Fruit fly (Drosophila melanogaster): ENCODE data around the gene CG9175.
A peak's percentile ranks its signal among the peaks of the same experiment; 100 is the strongest.

Gene CG9175

DNA sequence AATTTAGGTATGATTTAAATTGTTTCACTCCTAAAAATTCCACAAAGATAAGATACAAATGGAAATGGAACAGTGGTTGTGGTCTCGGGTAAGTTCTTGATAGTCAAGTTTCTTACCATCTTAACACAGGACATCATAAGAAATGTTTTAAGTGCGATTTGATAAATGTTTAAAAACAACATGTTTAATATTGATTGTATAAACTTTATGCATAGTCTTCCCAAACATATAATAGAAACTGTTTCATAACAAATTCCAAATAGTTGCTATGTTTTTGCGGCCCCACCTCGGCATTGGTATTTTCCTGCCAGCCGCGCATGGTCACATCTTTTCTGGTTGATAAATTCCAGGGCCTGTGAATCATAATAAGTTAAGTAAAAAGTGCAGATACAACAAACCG is 26.0 kb upstream of the CG9175 start, which contains the start of gene Arpc4 (continued):
- no peak for TF ChIP-seq bowl (GFP tag; IDR thresholded peaks at IDR 0.05)
- no peak for TF ChIP-seq CkIIα-i1 (GFP tag; IDR thresholded peaks at IDR 0.05)
- no peak for TF ChIP-seq CG6765 (GFP tag; optimal IDR thresholded peaks at IDR 0.05)
- TF ChIP-seq CG5180 (GFP tag; optimal IDR thresholded peaks at IDR 0.05): no peak
- TF ChIP-seq CG1792 (GFP tag; optimal IDR thresholded peaks at IDR 0.05): no peak
- TF ChIP-seq CG13775 (GFP tag; optimal IDR thresholded peaks at IDR 0.05): peak; percentile 33
- TF ChIP-seq Mes4 (GFP tag; optimal IDR thresholded peaks at IDR 0.05): no peak
- TF ChIP-seq slbo (GFP tag; IDR thresholded peaks at IDR 0.05): peak; percentile 85
- TF ChIP-seq Doc2 (GFP tag; IDR thresholded peaks at IDR 0.05): no peak
- TF ChIP-seq Meics (GFP tag; optimal IDR thresholded peaks at IDR 0.05): no peak
- TF ChIP-seq her (GFP tag; optimal IDR thresholded peaks at IDR 0.05): peak; percentile 22
- TF ChIP-seq schlank (tag; optimal IDR thresholded peaks at IDR 0.05): no peak
- TF ChIP-seq CG17612 (GFP tag; IDR thresholded peaks at IDR 0.05): no peak
- no peak for TF ChIP-seq cwo (GFP tag; optimal IDR thresholded peaks at IDR 0.05)
- no peak for TF ChIP-seq Scr (GFP tag; IDR thresholded peaks at IDR 0.05; ENCODE audit: partially characterized antibody)
- peak; percentile 27 for TF ChIP-seq CG15601 (tag; optimal IDR thresholded peaks at IDR 0.05)
- no peak for TF ChIP-seq disco-r (GFP tag; optimal IDR thresholded peaks at IDR 0.05)
- no peak for TF ChIP-seq cad (GFP tag; optimal IDR thresholded peaks at IDR 0.05)
- TF ChIP-seq mirr (GFP tag; optimal IDR thresholded peaks at IDR 0.05): no peak
- TF ChIP-seq pzg (GFP tag; optimal IDR thresholded peaks at IDR 0.05): peak; percentile 66
- no peak for TF ChIP-seq CG4707 (GFP tag; optimal IDR thresholded peaks at IDR 0.05)
- TF ChIP-seq lab (GFP tag; optimal IDR thresholded peaks at IDR 0.05): peak; percentile 57
- TF ChIP-seq nerfin-1 (tag; optimal IDR thresholded peaks at IDR 0.05): peak; percentile 69
- TF ChIP-seq B-H1 (GFP tag; IDR thresholded peaks at IDR 0.05): no peak; the same call in 2 of the 3 replicates
- TF ChIP-seq Hr51 (GFP tag; optimal IDR thresholded peaks at IDR 0.05): peak; percentile 39 to 54
- TF ChIP-seq gro (GFP tag; optimal IDR thresholded peaks at IDR 0.05): no peak
- TF ChIP-seq ase (GFP tag; IDR thresholded peaks at IDR 0.05): peak; percentile 46; the same call in 1 of the 3 replicates
- no peak for TF ChIP-seq GATAe (GFP tag; conservative IDR thresholded peaks at IDR 0.05)
- no peak for TF ChIP-seq Kr (GFP tag; optimal IDR thresholded peaks at IDR 0.05)
- peak; percentile 60; the same call in 1 of the 2 replicates for TF ChIP-seq E2f1 (GFP tag; IDR thresholded peaks at IDR 0.05)
- TF ChIP-seq CG6689 (GFP tag; IDR thresholded peaks at IDR 0.05): peak; percentile 51
- TF ChIP-seq HmgZ (tag; optimal IDR thresholded peaks at IDR 0.05): peak; percentile 52
- peak; percentile 17 for TF ChIP-seq CG18764 (GFP tag; optimal IDR thresholded peaks at IDR 0.05)
- no peak for TF ChIP-seq unc-4 (GFP tag; IDR thresholded peaks at IDR 0.05; ENCODE audit: partially characterized antibody)
- TF ChIP-seq CG9215 (GFP tag; IDR thresholded peaks at IDR 0.05): peak; percentile 40; the same call in 1 of the 2 replicates
- peak; percentile 21 for TF ChIP-seq CG8290 (GFP tag; optimal IDR thresholded peaks at IDR 0.05)
- no peak for TF ChIP-seq CG8290 (tag; optimal IDR thresholded peaks at IDR 0.05)
- peak; percentile 35 for TF ChIP-seq Asciz (GFP tag; optimal IDR thresholded peaks at IDR 0.05)
- TF ChIP-seq CG3407 (GFP tag; optimal IDR thresholded peaks at IDR 0.05): no peak
- TF ChIP-seq NK7.1 (GFP tag; optimal IDR thresholded peaks at IDR 0.05): no peak
- peak; percentile 15 for TF ChIP-seq CG16863 (GFP tag; optimal IDR thresholded peaks at IDR 0.05)
- TF ChIP-seq CG3163 (GFP tag; optimal IDR thresholded peaks at IDR 0.05): peak; percentile 27
- peak; percentile 60 for TF ChIP-seq CG11247 (GFP tag; IDR thresholded peaks at IDR 0.05)
- peak; percentile 56 for TF ChIP-seq CG9817 (tag; optimal IDR thresholded peaks at IDR 0.05)
- TF ChIP-seq amos (GFP tag; IDR thresholded peaks at IDR 0.05; ENCODE audit: partially characterized antibody): no peak
- peak; percentile 39 for TF ChIP-seq CG4424 (GFP tag; optimal IDR thresholded peaks at IDR 0.05)
- peak; percentile 72 for TF ChIP-seq Oaz (GFP tag; IDR thresholded peaks at IDR 0.05)
- TF ChIP-seq sima (GFP tag; optimal IDR thresholded peaks at IDR 0.05): no peak
- peak; percentile 60 for TF ChIP-seq ttk (GFP tag; IDR thresholded peaks at IDR 0.05)
- TF ChIP-seq Abd-B (GFP tag; optimal IDR thresholded peaks at IDR 0.05): peak; percentile 15
- no peak for TF ChIP-seq CG3726 (GFP tag; IDR thresholded peaks at IDR 0.05)
- TF ChIP-seq pum (GFP tag; optimal IDR thresholded peaks at IDR 0.05): peak; percentile 51
